Fruit fly (Drosophila melanogaster) whole organism, embryonic: ENCODE data around the gene CG31817.

Experiments
- Adf1 ChIP-seq: fragments of 200-800 bp; sonication (Bioruptor generic); IDR thresholded peaks from 2 replicates; pipeline ENCODE4 v1.3.6; 2022; ENCODE audit warnings: missing biosample characterization, missing genetic modification characterization
- Atf6 ChIP-seq: fragments of 200-800 bp; sonication (Bioruptor generic); IDR thresholded peaks from 2 replicates; pipeline ENCODE4 v1.3.6; 2022; ENCODE audit warnings: missing biosample characterization, missing genetic modification characterization
- CG10462 ChIP-seq: fragments of 200-800 bp; sonication (Bioruptor generic); optimal IDR thresholded peaks from 2 replicates; lab custom pipeline; 2016; ENCODE audit warnings: missing biosample characterization, missing genetic modification characterization
- CG11247 ChIP-seq: fragments of 200-800 bp; sonication (Bioruptor generic); IDR thresholded peaks from 2 replicates; pipeline ENCODE4 v1.3.6; 2022; ENCODE audit warnings: missing biosample characterization, missing genetic modification characterization
- CG11504 ChIP-seq: fragments of 200-800 bp; sonication (Bioruptor generic); optimal IDR thresholded peaks from 3 replicates; lab custom pipeline; 2019; ENCODE audit warnings: missing biosample characterization, mild to moderate bottlenecking, missing genetic modification characterization, moderate library complexity
- CG11723 ChIP-seq: fragments of 200-800 bp; sonication (Bioruptor generic); optimal IDR thresholded peaks from 2 replicates; lab custom pipeline; 2017; ENCODE audit warnings: missing biosample characterization, mild to moderate bottlenecking, missing genetic modification characterization
- CG12155 ChIP-seq: fragments of 200-800 bp; sonication (Bioruptor generic); optimal IDR thresholded peaks from 3 replicates; lab custom pipeline; 2016; ENCODE audit warnings: missing biosample characterization, missing genetic modification characterization
- CG14667 ChIP-seq: fragments of 200-800 bp; sonication (Bioruptor generic); IDR thresholded peaks from 2 replicates; pipeline ENCODE4 v1.3.6; 2022; ENCODE audit warnings: missing biosample characterization, missing genetic modification characterization
- CG2889 ChIP-seq: fragments of 200-800 bp; sonication (Bioruptor generic); IDR thresholded peaks from 3 replicates; pipeline ENCODE4 v1.3.6; 2022; ENCODE audit warnings: missing biosample characterization, missing genetic modification characterization
- CG30020 ChIP-seq: fragments of 200-800 bp; optimal IDR thresholded peaks from 2 replicates; lab custom pipeline; 2019; ENCODE audit warnings: missing biosample characterization, mild to moderate bottlenecking, missing genetic modification characterization, moderate library complexity
- CG3065 ChIP-seq: fragments of 200-800 bp; sonication (Bioruptor generic); optimal IDR thresholded peaks from 2 replicates; lab custom pipeline; 2016; ENCODE audit warnings: missing biosample characterization, missing genetic modification characterization
- CG3163 ChIP-seq: fragments of 200-800 bp; sonication (Bioruptor generic); optimal IDR thresholded peaks from 3 replicates; lab custom pipeline; 2016; ENCODE audit warnings: missing biosample characterization, missing genetic modification characterization
- CG3281 ChIP-seq: fragments of 200-800 bp; sonication (Bioruptor generic); optimal IDR thresholded peaks from 3 replicates; lab custom pipeline; 2017; ENCODE audit warnings: missing biosample characterization, mild to moderate bottlenecking, missing genetic modification characterization
- CG3847 ChIP-seq: fragments of 200-800 bp; sonication (Bioruptor generic); IDR thresholded peaks from 2 replicates; pipeline ENCODE4 v1.3.6; 2022; ENCODE audit warnings: missing biosample characterization, missing genetic modification characterization
- CG4820 ChIP-seq: fragments of 200-800 bp; sonication (Bioruptor generic); optimal IDR thresholded peaks from 3 replicates; lab custom pipeline; 2016; ENCODE audit warnings: missing biosample characterization, missing genetic modification characterization
- CG6175 ChIP-seq: fragments of 200-800 bp; sonication (Bioruptor generic); IDR thresholded peaks from 3 replicates; pipeline ENCODE4 v1.3.6; 2022; ENCODE audit warnings: missing biosample characterization, missing genetic modification characterization
- CG6654 ChIP-seq: fragments of 200-800 bp; sonication (Bioruptor generic); optimal IDR thresholded peaks from 2 replicates; lab custom pipeline; 2017; ENCODE audit warnings: missing biosample characterization, mild to moderate bottlenecking, missing genetic modification characterization
- CG6683 ChIP-seq: fragments of 200-800 bp; sonication (Bioruptor generic); optimal IDR thresholded peaks from 2 replicates; lab custom pipeline; 2017; ENCODE audit warnings: missing biosample characterization, mild to moderate bottlenecking, missing genetic modification characterization, missing genetic modification reagents
- CG6813 ChIP-seq: fragments of 200-800 bp; sonication (Bioruptor generic); optimal IDR thresholded peaks from 2 replicates; lab custom pipeline; 2017; ENCODE audit warnings: missing biosample characterization, missing genetic modification characterization, mild to moderate bottlenecking, moderate library complexity, missing genetic modification reagents
- CG7928 ChIP-seq: fragments of 200-800 bp; sonication (Bioruptor generic); optimal IDR thresholded peaks from 2 replicates; lab custom pipeline; 2017; ENCODE audit warnings: missing biosample characterization, mild to moderate bottlenecking, missing genetic modification characterization
- CG9609 ChIP-seq: fragments of 200-800 bp; sonication (Bioruptor generic); optimal IDR thresholded peaks from 3 replicates; lab custom pipeline; 2016; ENCODE audit warnings: missing biosample characterization, missing genetic modification characterization
- Dad ChIP-seq: fragments of 200-800 bp; sonication (Bioruptor generic); optimal IDR thresholded peaks from 3 replicates; lab custom pipeline; 2016; ENCODE audit warnings: missing biosample characterization, missing genetic modification characterization
- Dbx ChIP-seq: fragments of 200-800 bp; sonication (Bioruptor generic); IDR thresholded peaks from 3 replicates; pipeline ENCODE4 v1.3.6; 2022; ENCODE audit warnings: missing biosample characterization, missing genetic modification characterization
- HLH3B ChIP-seq: fragments of 200-800 bp; sonication (Bioruptor generic); IDR thresholded peaks from 2 replicates; pipeline ENCODE4 v1.3.6; 2022; ENCODE audit warnings: missing biosample characterization, missing genetic modification characterization
- Max ChIP-seq: fragments of 200-800 bp; sonication (Bioruptor generic); optimal IDR thresholded peaks from 2 replicates; lab custom pipeline; 2016; ENCODE audit warnings: missing biosample characterization, mild to moderate bottlenecking, missing genetic modification characterization
- Mes4 ChIP-seq: fragments of 200-800 bp; sonication (Bioruptor generic); optimal IDR thresholded peaks from 2 replicates; lab custom pipeline; 2016; ENCODE audit warnings: missing biosample characterization, missing genetic modification characterization
- Myb ChIP-seq: fragments of 200-800 bp; sonication (Bioruptor generic); optimal IDR thresholded peaks from 2 replicates; lab custom pipeline; 2016; ENCODE audit warnings: missing biosample characterization, missing genetic modification characterization
- Oaz ChIP-seq: fragments of 200-800 bp; sonication (Bioruptor generic); IDR thresholded peaks from 2 replicates; pipeline ENCODE4 v1.3.6; 2022; ENCODE audit warnings: missing biosample characterization, missing genetic modification characterization
- ara ChIP-seq: fragments of 200-800 bp; sonication (Bioruptor generic); IDR thresholded peaks from 2 replicates; pipeline ENCODE4 v1.3.6; 2022; ENCODE audit warnings: missing biosample characterization, missing genetic modification characterization
- chinmo ChIP-seq: fragments of 200-800 bp; sonication (Bioruptor generic); IDR thresholded peaks from 4 replicates; pipeline ENCODE4 v1.3.6; 2022; ENCODE audit warnings: missing biosample characterization, missing genetic modification characterization; ENCODE audit not compliant: partially characterized antibody
- dmrt11E ChIP-seq: fragments of 200-800 bp; sonication (Bioruptor generic); optimal IDR thresholded peaks from 3 replicates; lab custom pipeline; 2018; ENCODE audit warnings: missing biosample characterization, mild to moderate bottlenecking, missing genetic modification characterization, moderate library complexity
- dysf ChIP-seq: fragments of 200-800 bp; sonication (Bioruptor generic); IDR thresholded peaks from 3 replicates; pipeline ENCODE4 v1.3.6; 2022; ENCODE audit warnings: missing biosample characterization, missing genetic modification characterization
- en ChIP-seq: fragments of 200-800 bp; sonication (Bioruptor generic); optimal IDR thresholded peaks from 2 replicates; lab custom pipeline; 2016; ENCODE audit warnings: missing biosample characterization, missing genetic modification characterization
- esg ChIP-seq: fragments of 200-800 bp; sonication (Bioruptor generic); conservative IDR thresholded peaks from 2 replicates; pipeline ENCODE4 v1.3.6; 2022; ENCODE audit warnings: missing biosample characterization, missing genetic modification characterization
- ewg ChIP-seq: fragments of 200-800 bp; sonication (Bioruptor generic); optimal IDR thresholded peaks from 3 replicates; lab custom pipeline; 2017; ENCODE audit warnings: mild to moderate bottlenecking, missing biosample characterization, missing genetic modification reagents, missing genetic modification characterization
- grau ChIP-seq: fragments of 200-800 bp; optimal IDR thresholded peaks from 3 replicates; lab custom pipeline; 2019; ENCODE audit warnings: missing biosample characterization, mild to moderate bottlenecking, missing genetic modification characterization, moderate library complexity
- insv ChIP-seq, 2 experiments: fragments of 200-800 bp; sonication (Bioruptor generic); optimal IDR thresholded peaks; 3 replicates each; lab custom pipeline; 2016 to 2018; ENCODE audit warnings: missing biosample characterization in 2 of 2, missing genetic modification characterization in 2 of 2
- klu ChIP-seq: fragments of 200-800 bp; sonication (Bioruptor generic); IDR thresholded peaks from 2 replicates; pipeline ENCODE4 v1.3.6; 2022; ENCODE audit warnings: missing biosample characterization, missing genetic modification characterization
- lab ChIP-seq: fragments of 200-800 bp; sonication (Bioruptor generic); optimal IDR thresholded peaks from 3 replicates; lab custom pipeline; 2017; ENCODE audit warnings: missing biosample characterization, missing genetic modification characterization, mild to moderate bottlenecking, moderate library complexity, missing genetic modification reagents
- lov ChIP-seq, 2 experiments: fragments of 200-800 bp in 1 of 2; fragments of >200 bp in 1 of 2; sonication (Bioruptor generic) in 1 of 2; IDR thresholded peaks in 1 of 2; optimal IDR thresholded peaks in 1 of 2; 2 replicates in 1 of 2; 3 replicates in 1 of 2; pipeline versions ENCODE4 v1.3.6 to Lab custom; 2017 to 2022; ENCODE audit warnings: missing biosample characterization in 1 of 2, missing genetic modification characterization in 1 of 2
- mam ChIP-seq: fragments of 200-800 bp; sonication (Bioruptor generic); optimal IDR thresholded peaks from 3 replicates; lab custom pipeline; 2016; ENCODE audit warnings: missing biosample characterization, missing genetic modification characterization
- nerfin-1 ChIP-seq: fragments of 200-800 bp; sonication (Bioruptor generic); optimal IDR thresholded peaks from 3 replicates; lab custom pipeline; 2019; ENCODE audit warnings: missing biosample characterization, mild to moderate bottlenecking, missing genetic modification characterization, moderate library complexity
- p53 ChIP-seq: fragments of 200-800 bp; sonication (Bioruptor generic); optimal IDR thresholded peaks from 2 replicates; lab custom pipeline; 2016; ENCODE audit warnings: missing biosample characterization, missing genetic modification characterization
- ranshi ChIP-seq: fragments of 200-800 bp; sonication (Bioruptor generic); IDR thresholded peaks from 2 replicates; pipeline ENCODE4 v1.3.6; 2022; ENCODE audit warnings: missing biosample characterization, missing genetic modification characterization
- row ChIP-seq: fragments of 200-800 bp; sonication (Bioruptor generic); IDR thresholded peaks from 3 replicates; pipeline ENCODE4 v1.3.6; 2022; ENCODE audit warnings: missing biosample characterization, missing genetic modification characterization
- seq ChIP-seq: fragments of 200-800 bp; sonication (Bioruptor generic); IDR thresholded peaks from 2 replicates; pipeline ENCODE4 v1.3.6; 2022; ENCODE audit warnings: missing biosample characterization, missing genetic modification characterization
- sim ChIP-seq: fragments of 200-800 bp; sonication (Bioruptor generic); IDR thresholded peaks from 2 replicates; pipeline ENCODE4 v1.3.6; 2022; ENCODE audit warnings: missing biosample characterization, missing genetic modification characterization
- tup ChIP-seq: fragments of 200-800 bp; sonication (Bioruptor generic); optimal IDR thresholded peaks from 2 replicates; lab custom pipeline; 2016; ENCODE audit warnings: missing biosample characterization, mild to moderate bottlenecking, missing genetic modification characterization, moderate library complexity
- zen ChIP-seq: fragments of 200-800 bp; sonication (Bioruptor generic); optimal IDR thresholded peaks from 3 replicates; lab custom pipeline; 2018; ENCODE audit warnings: missing biosample characterization, mild to moderate bottlenecking, missing genetic modification characterization, moderate library complexity

Gene CG31817

dm6 chr2L:16299466-16300311 is 38.0 kb downstream of the CG31817 start, which contains the start of the genes heix and CG17328 (continued):
- peak; percentile 72 for TF ChIP-seq CG3281 (GFP tag; lab: Kevin White, UChicago)
- peak; percentile 87 for TF ChIP-seq mam
- peak; percentile 13 for TF ChIP-seq CG10462 (GFP tag; lab: Kevin White, UChicago)
- TF ChIP-seq ewg (GFP tag; lab: Kevin White, UChicago), result peak; percentile 48
- no peak for TF ChIP-seq chinmo
- peak in 1 of 2 experiments; percentile 36 for TF ChIP-seq insv (GFP tag; optimal IDR thresholded peaks at IDR 0.05; lab: Kevin White, UChicago)
- TF ChIP-seq sim (GFP tag; lab: Robert Waterston, UW), result no peak
- no peak for TF ChIP-seq Adf1 (GFP tag; lab: Robert Waterston, UW)
- TF ChIP-seq CG6683 (GFP tag; lab: Kevin White, UChicago), result no peak
- TF ChIP-seq CG6654, result no peak
- 0 out of 2 replicates have a peak, but pooled peaks have one; percentile 71 for TF ChIP-seq ranshi (GFP tag; lab: Robert Waterston, UW)
- TF ChIP-seq CG11247 (GFP tag; lab: Robert Waterston, UW), result peak; percentile 74
- TF ChIP-seq CG14667, result no peak; the same call in 1 of the 2 replicates
- TF ChIP-seq p53 (GFP tag; lab: Kevin White, UChicago), result no peak
- TF ChIP-seq CG6175, result no peak
- peak; percentile 58 for TF ChIP-seq CG12155 (GFP tag; lab: Kevin White, UChicago)
- TF ChIP-seq lab (GFP tag; lab: Kevin White, UChicago), result no peak
- no peak for TF ChIP-seq Mes4 (GFP tag; lab: Kevin White, UChicago)
- TF ChIP-seq Atf6 (GFP tag; lab: Robert Waterston, UW), result peak; percentile 43; the same call in 1 of the 2 replicates
- peak; percentile 59 for TF ChIP-seq esg (GFP tag; lab: Robert Waterston, UW)
- TF ChIP-seq Myb (GFP tag; lab: Kevin White, UChicago), result peak; percentile 39
- peak; percentile 28; the same call in 1 of the 2 replicates for TF ChIP-seq seq (GFP tag; lab: Robert Waterston, UW)
- peak; percentile 89 for TF ChIP-seq row (GFP tag; lab: Robert Waterston, UW)
- TF ChIP-seq Dad (GFP tag; lab: Kevin White, UChicago), result peak; percentile 28
- 0 out of 2 replicates have a peak, but pooled peaks have one; percentile 69 for TF ChIP-seq HLH3B (GFP tag; lab: Robert Waterston, UW)
- peak; percentile 7 for TF ChIP-seq CG3065
- no peak for TF ChIP-seq lov (optimal IDR thresholded peaks at IDR 0.05; lab: Kevin White, UChicago)
- TF ChIP-seq lov (GFP tag; IDR thresholded peaks at IDR 0.05; lab: Robert Waterston, UW), result no peak
- TF ChIP-seq CG7928 (GFP tag; lab: Kevin White, UChicago), result peak; percentile 96
- TF ChIP-seq CG11723 (GFP tag; lab: Kevin White, UChicago), result no peak
- TF ChIP-seq en (GFP tag; lab: Kevin White, UChicago), result no peak
- TF ChIP-seq grau (tag; lab: Kevin White, UChicago), result peak; percentile 99
- no peak for TF ChIP-seq CG11504 (tag; lab: Kevin White, UChicago)
- peak; percentile 69; the same call in 1 of the 2 replicates for TF ChIP-seq CG3847 (GFP tag; lab: Robert Waterston, UW)
- no peak for TF ChIP-seq CG3163 (GFP tag; lab: Kevin White, UChicago)
- peak; percentile 53 for TF ChIP-seq CG9609 (GFP tag; lab: Kevin White, UChicago)
- peak; percentile 18 for TF ChIP-seq tup
- peak; percentile 60 for TF ChIP-seq Max
- TF ChIP-seq CG2889 (GFP tag; lab: Robert Waterston, UW), result no peak
- TF ChIP-seq klu (GFP tag; lab: Robert Waterston, UW), result no peak; the same call in 1 of the 2 replicates
- TF ChIP-seq CG6813, result no peak
- TF ChIP-seq CG4820 (GFP tag; lab: Kevin White, UChicago), result peak; percentile 67
- peak; percentile 64 for TF ChIP-seq CG30020 (tag; lab: Kevin White, UChicago)
- peak; percentile 17; the same call in 1 of the 2 replicates for TF ChIP-seq Oaz
- peak; percentile 82 for TF ChIP-seq dysf (GFP tag; lab: Robert Waterston, UW)
- TF ChIP-seq Dbx (GFP tag; lab: Robert Waterston, UW), result peak; percentile 64
- TF ChIP-seq ara (GFP tag; lab: Robert Waterston, UW), result peak; percentile 48; the same call in 1 of the 2 replicates
- peak; percentile 59 for TF ChIP-seq dmrt11E (tag; lab: Kevin White, UChicago)
- peak; percentile 54 for TF ChIP-seq zen (tag; lab: Kevin White, UChicago)
- TF ChIP-seq nerfin-1 (tag; lab: Kevin White, UChicago), result peak; percentile 39
